Fruit fly (Drosophila melanogaster) whole organism, embryonic: Measurements from ENCODE around the gene CG1840.

Source experiments
- Atf3 ChIP-seq: fragments of 200-800 bp; sonication (Bioruptor generic); optimal IDR thresholded peaks from 3 replicates; lab custom pipeline; 2016; ENCODE audit warnings: missing biosample characterization, missing genetic modification characterization
- B-H2 ChIP-seq: fragments of 200-800 bp; sonication (Bioruptor generic); optimal IDR thresholded peaks from 2 replicates; lab custom pipeline; 2018; ENCODE audit warnings: missing biosample characterization, mild to moderate bottlenecking, missing genetic modification characterization
- CG14965 ChIP-seq: fragments of 200-800 bp; sonication (Bioruptor generic); optimal IDR thresholded peaks from 2 replicates; lab custom pipeline; 2016; ENCODE audit warnings: missing biosample characterization, missing genetic modification characterization, borderline replicate concordance
- CG15269 ChIP-seq: fragments of 200-800 bp; sonication (Bioruptor generic); optimal IDR thresholded peaks from 2 replicates; lab custom pipeline; 2018; ENCODE audit warnings: missing biosample characterization, mild to moderate bottlenecking, missing genetic modification characterization, moderate library complexity
- CG16863 ChIP-seq: fragments of 200-800 bp; sonication (Bioruptor generic); optimal IDR thresholded peaks from 3 replicates; lab custom pipeline; 2016; ENCODE audit warnings: missing biosample characterization, missing genetic modification characterization
- CG2116 ChIP-seq: fragments of 200-800 bp; sonication (Bioruptor generic); optimal IDR thresholded peaks from 3 replicates; lab custom pipeline; 2018; ENCODE audit warnings: missing biosample characterization, mild to moderate bottlenecking, missing genetic modification characterization
- CG2199 ChIP-seq: fragments of 200-800 bp; sonication (Bioruptor generic); IDR thresholded peaks from 3 replicates; pipeline ENCODE4 v1.3.6; 2022; ENCODE audit warnings: missing biosample characterization, missing genetic modification characterization
- CG2875 ChIP-seq: fragments of 200-800 bp; sonication (Bioruptor generic); optimal IDR thresholded peaks from 2 replicates; lab custom pipeline; 2017; ENCODE audit warnings: missing biosample characterization, mild to moderate bottlenecking, missing genetic modification characterization, missing genetic modification reagents
- CG31365 ChIP-seq: fragments of 200-800 bp; sonication (Bioruptor generic); optimal IDR thresholded peaks from 2 replicates; lab custom pipeline; 2018; ENCODE audit warnings: missing biosample characterization, mild to moderate bottlenecking, missing genetic modification characterization
- CG32532 ChIP-seq: fragments of 200-800 bp; sonication (Bioruptor generic); IDR thresholded peaks from 2 replicates; pipeline ENCODE4 v1.3.6; 2022; ENCODE audit warnings: missing biosample characterization, missing genetic modification characterization
- CG3281 ChIP-seq: fragments of 200-800 bp; sonication (Bioruptor generic); optimal IDR thresholded peaks from 3 replicates; lab custom pipeline; 2017; ENCODE audit warnings: missing biosample characterization, mild to moderate bottlenecking, missing genetic modification characterization
- CG4328 ChIP-seq: fragments of 200-800 bp; sonication (Bioruptor generic); optimal IDR thresholded peaks from 3 replicates; lab custom pipeline; 2017; ENCODE audit warnings: missing biosample characterization, missing genetic modification reagents, missing genetic modification characterization
- CG4820 ChIP-seq: fragments of 200-800 bp; sonication (Bioruptor generic); optimal IDR thresholded peaks from 3 replicates; lab custom pipeline; 2016; ENCODE audit warnings: missing biosample characterization, missing genetic modification characterization
- CG6254 ChIP-seq: fragments of 200-800 bp; sonication (Bioruptor generic); optimal IDR thresholded peaks from 3 replicates; lab custom pipeline; 2017; ENCODE audit warnings: mild to moderate bottlenecking, missing biosample characterization, missing genetic modification reagents, missing genetic modification characterization
- CG6683 ChIP-seq: fragments of 200-800 bp; sonication (Bioruptor generic); optimal IDR thresholded peaks from 2 replicates; lab custom pipeline; 2017; ENCODE audit warnings: missing biosample characterization, mild to moderate bottlenecking, missing genetic modification characterization, missing genetic modification reagents
- D19A ChIP-seq: fragments of 200-800 bp; optimal IDR thresholded peaks from 3 replicates; lab custom pipeline; 2019; ENCODE audit warnings: missing biosample characterization, mild to moderate bottlenecking, missing genetic modification characterization, moderate library complexity
- Dip3 ChIP-seq: fragments of 200-800 bp; sonication (Bioruptor generic); optimal IDR thresholded peaks from 3 replicates; lab custom pipeline; 2016; ENCODE audit warnings: missing biosample characterization, missing genetic modification characterization
- E2f2 ChIP-seq: fragments of 200-800 bp; sonication (Bioruptor generic); IDR thresholded peaks from 2 replicates; pipeline ENCODE4 v1.3.6; 2022; ENCODE audit warnings: missing biosample characterization, missing genetic modification characterization
- GATAe ChIP-seq: fragments of 200-800 bp; sonication (Bioruptor generic); conservative IDR thresholded peaks from 2 replicates; pipeline ENCODE4 v1.3.6; 2022; ENCODE audit warnings: missing biosample characterization, missing genetic modification characterization
- Hmx ChIP-seq: fragments of 200-800 bp; sonication (Bioruptor generic); optimal IDR thresholded peaks from 2 replicates; lab custom pipeline; 2016; ENCODE audit warnings: missing biosample characterization, missing genetic modification characterization
- Kr ChIP-seq: fragments of 200-800 bp; sonication (Bioruptor generic); optimal IDR thresholded peaks from 2 replicates; lab custom pipeline; 2017; ENCODE audit warnings: missing biosample characterization, mild to moderate bottlenecking, missing genetic modification characterization
- Mrtf ChIP-seq: fragments of 200-800 bp; sonication (Bioruptor generic); IDR thresholded peaks from 3 replicates; pipeline ENCODE4 v1.3.6; 2022; ENCODE audit warnings: missing biosample characterization, missing genetic modification characterization
- Opbp ChIP-seq: fragments of 200-800 bp; sonication (Bioruptor generic); IDR thresholded peaks from 3 replicates; pipeline ENCODE4 v1.3.6; 2022; ENCODE audit warnings: missing biosample characterization, missing genetic modification characterization; ENCODE audit not compliant: partially characterized antibody
- Optix ChIP-seq: fragments of 200-800 bp; sonication (Bioruptor generic); IDR thresholded peaks from 3 replicates; pipeline ENCODE4 v1.3.6; 2022; ENCODE audit warnings: missing biosample characterization, missing genetic modification characterization
- Sox102F ChIP-seq: fragments of 200-800 bp; sonication (Bioruptor generic); optimal IDR thresholded peaks from 2 replicates; lab custom pipeline; 2018; ENCODE audit warnings: missing biosample characterization, mild to moderate bottlenecking, missing genetic modification characterization, moderate library complexity
- ac ChIP-seq: fragments of 200-800 bp; sonication (Bioruptor generic); optimal IDR thresholded peaks from 3 replicates; lab custom pipeline; 2017; ENCODE audit warnings: missing biosample characterization, mild to moderate bottlenecking, missing genetic modification characterization
- ap ChIP-seq: fragments of 200-800 bp; sonication (Bioruptor generic); IDR thresholded peaks from 2 replicates; pipeline ENCODE4 v1.3.6; 2022; ENCODE audit warnings: missing biosample characterization, missing genetic modification characterization
- ash1 ChIP-seq: fragments of 200-800 bp; sonication (Bioruptor generic); optimal IDR thresholded peaks from 2 replicates; lab custom pipeline; 2018; ENCODE audit warnings: missing biosample characterization, mild to moderate bottlenecking, missing genetic modification characterization
- bbx ChIP-seq: fragments of 200-800 bp; sonication (Bioruptor generic); IDR thresholded peaks from 2 replicates; pipeline ENCODE4 v1.3.6; 2022; ENCODE audit warnings: missing biosample characterization, missing genetic modification characterization; ENCODE audit not compliant: partially characterized antibody
- caup ChIP-seq: fragments of 200-800 bp; sonication (Bioruptor generic); optimal IDR thresholded peaks from 3 replicates; lab custom pipeline; 2017; ENCODE audit warnings: missing biosample characterization, mild to moderate bottlenecking, missing genetic modification characterization, moderate library complexity; ENCODE audit not compliant: severe bottlenecking
- corto ChIP-seq: fragments of 200-800 bp; sonication (Bioruptor generic); optimal IDR thresholded peaks from 2 replicates; lab custom pipeline; 2016; ENCODE audit warnings: missing biosample characterization, mild to moderate bottlenecking, missing genetic modification characterization, moderate library complexity
- crol ChIP-seq: fragments of 200-800 bp; sonication (Bioruptor generic); IDR thresholded peaks from 2 replicates; pipeline ENCODE4 v1.3.6; 2022; ENCODE audit warnings: missing biosample characterization, missing genetic modification characterization
- da ChIP-seq: fragments of 200-800 bp; sonication (Bioruptor generic); optimal IDR thresholded peaks from 2 replicates; lab custom pipeline; 2016; ENCODE audit warnings: missing biosample characterization, missing genetic modification characterization
- dm ChIP-seq: fragments of 200-800 bp; sonication (Bioruptor generic); optimal IDR thresholded peaks from 3 replicates; lab custom pipeline; 2016; ENCODE audit warnings: missing biosample characterization, missing genetic modification characterization
- dmrt99B ChIP-seq: fragments of 200-800 bp; sonication (Bioruptor generic); optimal IDR thresholded peaks from 2 replicates; lab custom pipeline; 2018; ENCODE audit warnings: missing biosample characterization, mild to moderate bottlenecking, missing genetic modification characterization, moderate library complexity
- en ChIP-seq: fragments of 200-800 bp; sonication (Bioruptor generic); optimal IDR thresholded peaks from 2 replicates; lab custom pipeline; 2016; ENCODE audit warnings: missing biosample characterization, missing genetic modification characterization
- gce ChIP-seq: fragments of 200-800 bp; sonication (Bioruptor generic); IDR thresholded peaks from 3 replicates; pipeline ENCODE4 v1.3.6; 2022; ENCODE audit warnings: missing biosample characterization, missing genetic modification characterization
- h ChIP-seq: fragments of >200 bp; optimal IDR thresholded peaks from 2 replicates; lab custom pipeline; 2017
- kni ChIP-seq: fragments of 200-800 bp; sonication (Bioruptor generic); optimal IDR thresholded peaks from 3 replicates; lab custom pipeline; 2017; ENCODE audit warnings: mild to moderate bottlenecking, missing biosample characterization, missing genetic modification reagents, missing genetic modification characterization
- odd ChIP-seq: fragments of 200-800 bp; sonication (Bioruptor generic); optimal IDR thresholded peaks from 2 replicates; lab custom pipeline; 2017; ENCODE audit warnings: missing biosample characterization, mild to moderate bottlenecking, missing genetic modification characterization
- peb ChIP-seq: fragments of 200-800 bp; sonication (Bioruptor generic); IDR thresholded peaks from 2 replicates; pipeline ENCODE4 v1.3.6; 2022; ENCODE audit warnings: missing biosample characterization, missing genetic modification characterization
- pita ChIP-seq: fragments of 200-800 bp; sonication (Bioruptor generic); optimal IDR thresholded peaks from 2 replicates; lab custom pipeline; 2017; ENCODE audit warnings: missing biosample characterization, mild to moderate bottlenecking, missing genetic modification characterization
- ssp ChIP-seq: fragments of 200-800 bp; sonication (Bioruptor generic); IDR thresholded peaks from 2 replicates; pipeline ENCODE4 v1.3.6; 2022; ENCODE audit warnings: missing biosample characterization, missing genetic modification characterization
- unpg ChIP-seq: fragments of 200-800 bp; sonication (Bioruptor generic); optimal IDR thresholded peaks from 3 replicates; lab custom pipeline; 2018; ENCODE audit warnings: missing biosample characterization, mild to moderate bottlenecking, missing genetic modification characterization, moderate library complexity
- vnd ChIP-seq: fragments of 200-800 bp; sonication (Bioruptor generic); IDR thresholded peaks from 3 replicates; pipeline ENCODE4 v1.3.6; 2022; ENCODE audit warnings: missing biosample characterization, missing genetic modification characterization; ENCODE audit not compliant: partially characterized antibody
- vvl ChIP-seq: fragments of 200-800 bp; sonication (Bioruptor generic); IDR thresholded peaks from 2 replicates; pipeline ENCODE4 v1.3.6; 2022; ENCODE audit warnings: missing biosample characterization, missing genetic modification characterization
- z ChIP-seq: fragments of 200-800 bp; sonication (Bioruptor generic); IDR thresholded peaks from 3 replicates; pipeline ENCODE4 v1.3.6; 2022; ENCODE audit warnings: missing biosample characterization, missing genetic modification characterization
- zfh2 ChIP-seq: fragments of 200-800 bp; sonication (Bioruptor generic); optimal IDR thresholded peaks from 2 replicates; lab custom pipeline; 2016; ENCODE audit warnings: missing biosample characterization, missing genetic modification characterization

Gene CG1840

dm6 chrX:11857522-11858438, 30.4 kb upstream of the CG1840 start (continued):
- TF ChIP-seq en (peak; percentile 52), crol (no peak), CG6254 (GFP tag; lab: Kevin White, UChicago) (peak; percentile 36), CG2875 (GFP tag; lab: Kevin White, UChicago) (peak; percentile 48), CG15269 (tag; lab: Kevin White, UChicago) (peak; percentile 68), z (0 out of 3 replicates have a peak, but pooled peaks have one; percentile 6), CG4328 (GFP tag; lab: Kevin White, UChicago) (no peak), Atf3 (GFP tag; lab: Kevin White, UChicago) (peak; percentile 11), CG31365 (tag; lab: Kevin White, UChicago) (peak; percentile 16), da (GFP tag; lab: Kevin White, UChicago) (no peak), unpg (peak; percentile 82), h (no peak), pita (GFP tag; lab: Kevin White, UChicago) (no peak), dmrt99B (peak; percentile 93), ash1 (GFP tag; lab: Kevin White, UChicago) (no peak), ac (peak; percentile 12), CG4820 (GFP tag; lab: Kevin White, UChicago) (peak; percentile 68), ap (peak; percentile 61; the same call in 1 of the 2 replicates), CG2199 (GFP tag; lab: Robert Waterston, UW) (peak; percentile 62; the same call in 2 of the 3 replicates), vvl (GFP tag; lab: Robert Waterston, UW) (peak; percentile 90), peb (peak; percentile 73; the same call in 1 of the 2 replicates), caup (GFP tag; lab: Kevin White, UChicago) (peak; percentile 23), B-H2 (GFP tag; lab: Kevin White, UChicago) (no peak), vnd (GFP tag; lab: Robert Waterston, UW) (no peak), Mrtf (GFP tag; lab: Robert Waterston, UW) (peak; percentile 79), bbx (GFP tag; lab: Robert Waterston, UW) (no peak), GATAe (GFP tag; lab: Robert Waterston, UW) (peak; percentile 36; the same call in 1 of the 2 replicates), Sox102F (GFP tag; lab: Kevin White, UChicago) (peak; percentile 84), corto (peak; percentile 41), Opbp (GFP tag; lab: Robert Waterston, UW) (no peak), Kr (GFP tag; lab: Kevin White, UChicago) (no peak), CG2116 (peak; percentile 16), dm (GFP tag; lab: Kevin White, UChicago) (peak; percentile 18), CG6683 (GFP tag; lab: Kevin White, UChicago) (no peak), CG32532 (peak; percentile 84), odd (GFP tag; lab: Kevin White, UChicago) (peak; percentile 36), CG3281 (GFP tag; lab: Kevin White, UChicago) (peak; percentile 49), kni (no peak), Optix (peak; percentile 58; the same call in 1 of the 3 replicates), zfh2 (GFP tag; lab: Kevin White, UChicago) (peak; percentile 14), gce (GFP tag; lab: Robert Waterston, UW) (peak; percentile 91; the same call in 2 of the 3 replicates), E2f2 (GFP tag; lab: Robert Waterston, UW) (peak; percentile 57; the same call in 1 of the 2 replicates), CG16863 (GFP tag; lab: Kevin White, UChicago) (peak; percentile 35), Hmx (GFP tag; lab: Kevin White, UChicago) (peak; percentile 56), Dip3 (GFP tag; lab: Kevin White, UChicago) (peak; percentile 28), CG14965 (no peak), ssp (GFP tag; lab: Robert Waterston, UW) (peak; percentile 62), D19A (tag; lab: Kevin White, UChicago) (no peak)
